Worm (Caenorhabditis elegans): ENCODE measurements around the gene Y70C5C.1.

ce11 chrV:16752089-16753030, 52.4 kb downstream of the Y70C5C.1 start:
- TF ChIP-seq somi-1 (GFP tag; optimal IDR thresholded peaks at IDR 0.05) (no peak), snpc-4 (GFP tag; optimal IDR thresholded peaks at IDR 0.05) (no peak), snpc-4 (tag; optimal IDR thresholded peaks at IDR 0.05) (no peak)

Measured in whole organism, young adult.